Fruit fly (Drosophila melanogaster) whole organism, adult: ENCODE results near the gene Tektin-A.

ENCODE experiments used
- CG12768 ChIP-seq: fragments of 200-800 bp; sonication (Bioruptor generic); optimal IDR thresholded peaks from 2 replicates; lab custom pipeline; 2017; ENCODE audit warnings: missing biosample characterization, missing genetic modification characterization, mild to moderate bottlenecking, moderate library complexity, missing genetic modification reagents
- CG33017 ChIP-seq: fragments of 200-800 bp; sonication (Bioruptor generic); optimal IDR thresholded peaks from 2 replicates; lab custom pipeline; 2018; ENCODE audit warnings: missing biosample characterization, mild to moderate bottlenecking, missing genetic modification characterization, moderate library complexity
- CG5204 ChIP-seq: fragments of 200-800 bp; sonication (Bioruptor generic); optimal IDR thresholded peaks from 2 replicates; lab custom pipeline; 2016; ENCODE audit warnings: missing biosample characterization, missing genetic modification characterization
- CG7045 ChIP-seq: fragments of 200-800 bp; sonication (Bioruptor generic); optimal IDR thresholded peaks from 2 replicates; lab custom pipeline; 2017; ENCODE audit warnings: missing biosample characterization, mild to moderate bottlenecking, missing genetic modification characterization
- bab1 ChIP-seq: fragments of 200-800 bp; sonication (Bioruptor generic); optimal IDR thresholded peaks from 3 replicates; lab custom pipeline; 2019; ENCODE audit warnings: missing biosample characterization, mild to moderate bottlenecking, missing genetic modification characterization, moderate library complexity
- cic ChIP-seq: fragments of 200-800 bp; sonication (Bioruptor generic); optimal IDR thresholded peaks from 2 replicates; lab custom pipeline; 2017; ENCODE audit warnings: missing biosample characterization, mild to moderate bottlenecking, missing genetic modification characterization, moderate library complexity

Gene Tektin-A

DNA sequence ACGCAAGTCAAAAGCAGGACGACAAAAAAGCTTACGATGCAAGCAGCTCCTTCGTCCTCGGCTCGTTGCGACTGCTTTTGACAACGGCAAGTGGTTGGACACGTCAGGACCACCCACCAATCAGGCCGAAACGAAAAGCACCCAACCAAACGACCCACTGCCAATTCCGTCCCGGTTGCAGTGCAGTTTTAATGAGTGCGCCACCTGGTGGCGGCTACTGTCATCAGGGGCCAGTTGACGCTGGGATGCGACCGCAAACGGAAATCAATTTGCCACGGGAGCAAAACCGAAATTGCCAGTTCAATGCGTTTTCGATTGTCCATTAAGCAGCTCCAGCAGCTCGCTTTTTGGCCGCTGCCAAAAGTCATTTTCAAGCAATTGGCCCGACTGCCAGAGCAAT is 49.8 kb downstream of the Tektin-A start:
- TF ChIP-seq bab1 (GFP tag; lab: Kevin White, UChicago) (no peak), CG12768 (no peak), CG7045 (GFP tag; lab: Kevin White, UChicago) (no peak), CG5204 (GFP tag; lab: Kevin White, UChicago) (no peak), CG33017 (tag; lab: Kevin White, UChicago) (no peak), cic (GFP tag; lab: Kevin White, UChicago) (no peak)
